Worm (Caenorhabditis elegans) whole organism, L4/young adult: ENCODE results near the gene glb-12.

Source experiments
- W03F9.2 ChIP-seq: fragments of 150-350 bp; optimal IDR thresholded peaks from 2 replicates; lab custom pipeline; 2014; ENCODE audit warnings: missing biosample characterization, missing genetic modification characterization
- dao-5 ChIP-seq: sonication (generic microtip); optimal IDR thresholded peaks from 2 replicates; lab custom pipeline; 2016; ENCODE audit warnings: missing genotype, missing genetic modification characterization, moderate library complexity, missing compliant biosample characterization
- him-1 ChIP-seq: sonication (generic microtip); optimal IDR thresholded peaks from 2 replicates; lab custom pipeline; 2016; ENCODE audit warnings: missing genotype, missing genetic modification reagents, missing genetic modification characterization, missing compliant biosample characterization

Gene glb-12

DNA sequence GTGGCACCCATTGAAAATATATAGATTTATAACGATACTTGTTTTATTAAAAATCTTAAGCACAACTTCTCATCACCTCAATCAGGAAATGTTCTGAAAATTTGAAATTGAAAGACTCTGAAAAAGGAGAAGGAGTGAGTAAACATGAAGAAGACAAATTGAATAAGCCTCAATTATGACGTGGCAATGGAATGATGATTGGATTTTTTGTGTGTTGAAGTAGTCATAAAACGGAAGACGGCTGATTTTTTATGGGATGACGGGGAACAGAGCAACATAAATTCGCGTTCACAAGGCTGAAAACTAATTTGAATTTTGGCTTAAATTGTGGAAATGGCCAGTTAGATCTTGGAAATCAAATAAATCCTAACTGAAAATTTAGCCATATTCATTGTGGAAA, at the start of gene glb-12:
TSS of gene glb-12 (minus strand) at position 101 of the 400 bp plus-strand sequence.
- TF ChIP-seq dao-5 (tag; lab: Kevin White, UChicago) (no peak), him-1 (no peak), W03F9.2 (tag; lab: Kevin White, UChicago) (no peak)

DNA sequence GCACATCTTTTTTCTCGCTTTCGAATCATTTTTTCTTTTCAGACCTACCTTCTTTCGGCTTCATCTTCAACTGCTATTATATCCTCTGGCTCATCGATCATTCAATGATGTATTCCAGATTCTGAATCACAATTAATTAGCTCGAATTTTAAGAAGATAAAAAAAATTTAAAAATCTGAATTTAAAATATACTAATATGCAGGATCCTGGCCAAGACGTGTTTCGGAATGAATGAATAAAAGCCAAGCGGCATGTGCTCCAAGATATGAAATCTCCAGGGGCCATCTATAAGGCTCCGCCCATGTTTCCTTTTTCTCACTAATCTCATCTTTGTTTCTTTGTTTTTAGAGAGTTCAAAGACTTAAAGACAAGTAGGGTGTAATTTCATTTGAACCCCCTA, 46.6 kb upstream of the glb-12 start, which contains the start of gene mpz-1:
TSS of gene mpz-1 (minus strand) at position 101 of the 400 bp plus-strand sequence.
- TF ChIP-seq him-1 = no peak
- no peak for TF ChIP-seq dao-5 (tag; lab: Kevin White, UChicago)
- no peak for TF ChIP-seq W03F9.2 (tag; lab: Kevin White, UChicago)

DNA sequence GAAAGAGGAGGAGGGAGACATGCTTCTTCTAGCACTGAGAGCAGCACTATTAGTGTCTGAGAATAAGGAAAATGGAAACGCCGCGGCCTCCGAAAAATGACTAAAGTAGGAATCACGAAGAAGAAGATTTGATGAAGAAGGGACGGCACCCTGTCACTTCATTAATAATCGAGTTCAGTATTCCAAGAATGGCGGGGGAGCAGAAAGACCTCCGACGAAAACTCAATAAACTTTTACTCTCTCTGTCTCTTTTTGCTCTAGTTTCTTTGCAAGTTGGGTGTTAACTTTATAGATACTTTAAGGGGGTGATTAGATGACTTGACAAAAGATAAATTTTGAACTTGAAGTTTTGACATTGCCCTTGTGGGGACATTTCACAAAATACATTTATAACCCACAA, 37.8 kb upstream of the glb-12 start:
- TF ChIP-seq dao-5 (tag; lab: Kevin White, UChicago) (no peak), him-1 (no peak), W03F9.2 (tag; lab: Kevin White, UChicago) (no peak)

DNA sequence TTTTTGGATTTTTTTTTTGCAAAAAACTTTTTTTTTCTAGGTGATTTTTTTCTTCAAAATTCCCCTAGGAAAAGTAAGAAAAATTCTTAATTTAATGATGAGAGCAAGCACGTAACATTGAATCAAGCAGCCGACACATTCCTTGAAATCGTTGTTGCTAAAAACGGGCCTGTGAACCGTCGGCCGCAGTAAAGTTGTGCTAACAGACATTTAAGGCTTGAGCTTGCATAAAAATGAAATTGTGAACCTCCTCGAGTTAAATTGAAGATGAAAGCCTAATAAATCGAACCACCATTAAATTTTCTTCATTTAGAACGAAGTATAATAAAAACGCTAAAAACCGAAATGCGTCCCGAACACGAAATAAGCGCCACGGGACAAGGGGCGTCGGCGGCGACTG, 36.5 kb upstream of the glb-12 start:
- TF ChIP-seq him-1 (no peak), dao-5 (tag; lab: Kevin White, UChicago) (no peak), W03F9.2 (tag; lab: Kevin White, UChicago) (no peak)

DNA sequence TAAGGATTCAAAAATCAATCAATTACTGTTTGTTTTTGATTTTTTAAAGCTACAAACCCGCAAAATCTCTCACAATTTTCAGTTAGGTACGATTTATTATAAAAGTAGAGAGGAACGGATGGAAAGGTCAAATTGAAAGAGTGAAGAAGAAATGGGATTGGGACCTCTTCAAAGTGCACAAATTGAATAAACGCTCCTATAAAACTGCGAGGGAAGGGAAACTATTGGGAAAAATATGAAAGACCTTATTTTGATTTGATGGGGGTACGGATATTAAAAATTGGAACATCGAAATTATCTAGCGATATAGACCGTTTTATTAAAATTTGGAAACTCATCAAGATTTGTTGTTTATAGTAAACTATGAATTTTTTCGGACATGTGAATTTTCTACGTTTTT, 35.3 kb upstream of the glb-12 start:
- no peak for TF ChIP-seq him-1
- TF ChIP-seq W03F9.2 (tag; lab: Kevin White, UChicago) = no peak
- no peak for TF ChIP-seq dao-5 (tag; lab: Kevin White, UChicago)

DNA sequence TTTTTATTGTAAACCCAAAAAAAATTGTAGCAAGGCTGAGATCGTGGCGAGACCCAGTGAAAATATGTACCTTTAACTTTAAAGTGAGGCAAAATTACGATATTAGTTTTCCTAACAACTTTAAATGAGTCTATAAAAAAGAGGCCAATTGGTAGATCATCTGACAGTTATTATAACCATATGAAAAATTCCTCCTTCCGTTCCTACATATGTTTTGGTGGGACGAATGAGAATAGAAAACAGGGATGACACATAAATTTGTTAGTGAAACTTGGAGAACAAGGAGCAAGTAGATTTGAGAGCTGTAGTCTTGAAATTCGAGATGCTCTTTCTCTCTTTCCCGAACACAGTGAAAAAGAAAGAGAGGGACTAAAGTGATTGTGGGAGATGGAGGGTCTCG, 33.8 kb upstream of the glb-12 start:
- TF ChIP-seq him-1 (no peak), W03F9.2 (tag; lab: Kevin White, UChicago) (no peak), dao-5 (tag; lab: Kevin White, UChicago) (no peak)

DNA sequence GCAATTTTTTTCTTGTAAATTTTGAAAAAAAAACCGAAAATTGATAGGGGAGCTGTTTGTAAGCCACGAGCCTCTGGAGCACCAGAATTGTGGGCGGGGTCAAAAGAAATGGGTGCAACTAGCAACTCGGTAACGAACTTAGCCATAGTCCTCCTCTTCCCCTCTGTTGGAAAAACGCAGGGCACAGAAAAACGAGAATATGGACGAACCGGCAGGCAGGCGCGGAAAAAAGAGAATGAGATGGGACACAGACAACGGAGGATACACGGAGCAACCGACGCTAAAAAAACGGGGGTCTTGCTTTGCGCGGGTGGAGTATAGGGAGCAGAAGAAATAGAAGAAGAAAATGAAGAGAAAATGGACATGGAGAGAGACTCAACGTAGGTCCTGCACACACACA, 30.2 kb upstream of the glb-12 start:
- TF ChIP-seq dao-5 (tag; lab: Kevin White, UChicago) (no peak), him-1 (peak; percentile 65)

DNA sequence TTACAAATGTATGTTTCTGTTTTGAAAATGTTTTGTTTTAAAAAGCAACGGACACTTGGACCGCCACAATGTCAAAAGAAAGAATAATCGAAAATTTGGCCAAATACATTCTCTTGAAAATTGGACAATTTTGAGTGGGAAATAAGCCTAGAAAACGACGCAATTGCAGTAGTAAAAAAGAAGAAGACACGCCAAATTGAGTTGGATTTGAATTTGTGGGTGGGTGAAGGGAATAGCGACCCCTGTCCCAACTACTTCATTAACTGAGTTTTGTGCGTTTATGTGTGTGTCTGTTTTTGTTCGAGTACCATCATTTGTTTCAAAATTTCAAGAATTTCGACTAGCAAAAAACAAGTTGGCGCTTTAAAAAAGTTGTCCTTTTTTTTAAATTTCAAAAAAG, 29.3 kb upstream of the glb-12 start:
- TF ChIP-seq W03F9.2 (tag; lab: Kevin White, UChicago) (no peak), dao-5 (tag; lab: Kevin White, UChicago) (no peak), him-1 (no peak)

DNA sequence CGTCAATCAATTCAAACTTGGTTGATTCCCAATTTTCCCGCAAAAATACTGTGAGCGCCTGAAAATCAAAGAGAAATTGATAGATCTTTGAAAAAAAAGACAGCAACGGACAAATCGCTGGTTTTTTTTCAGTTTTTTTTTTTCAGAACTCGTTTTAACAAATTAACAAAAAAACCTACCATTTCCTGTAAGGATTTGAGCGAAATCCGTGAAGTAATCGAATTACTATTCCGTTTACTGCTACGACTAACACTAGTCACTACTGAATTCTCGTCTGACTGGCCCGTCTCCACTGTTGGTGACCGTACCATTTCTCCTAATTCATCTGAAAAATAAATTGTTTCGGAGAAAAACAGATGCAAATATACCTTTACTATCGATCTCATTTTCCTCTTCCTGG, 28.0 kb upstream of the glb-12 start:
- TF ChIP-seq W03F9.2 (tag; lab: Kevin White, UChicago) (no peak), dao-5 (tag; lab: Kevin White, UChicago) (no peak), him-1 (no peak)

DNA sequence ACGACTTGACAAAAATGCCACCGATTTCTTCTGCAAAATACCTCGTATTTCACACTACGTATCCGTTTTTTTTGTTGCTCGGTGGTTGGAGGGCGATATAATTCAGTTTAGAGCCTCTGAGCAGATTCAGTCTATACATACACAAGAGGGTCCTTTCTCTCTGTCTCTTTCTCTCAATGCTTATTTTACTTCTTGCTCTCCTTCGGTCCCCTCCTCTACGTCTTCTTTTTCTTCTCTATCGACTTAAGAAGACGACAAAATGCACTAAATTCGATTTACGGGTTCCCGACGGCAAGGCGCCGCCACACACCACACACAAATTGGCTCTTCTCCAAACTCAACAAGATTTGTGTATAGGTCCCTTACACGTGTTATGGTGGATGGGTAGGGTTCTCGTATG, 27.5 kb upstream of the glb-12 start:
- no peak for TF ChIP-seq dao-5 (tag; lab: Kevin White, UChicago)

DNA sequence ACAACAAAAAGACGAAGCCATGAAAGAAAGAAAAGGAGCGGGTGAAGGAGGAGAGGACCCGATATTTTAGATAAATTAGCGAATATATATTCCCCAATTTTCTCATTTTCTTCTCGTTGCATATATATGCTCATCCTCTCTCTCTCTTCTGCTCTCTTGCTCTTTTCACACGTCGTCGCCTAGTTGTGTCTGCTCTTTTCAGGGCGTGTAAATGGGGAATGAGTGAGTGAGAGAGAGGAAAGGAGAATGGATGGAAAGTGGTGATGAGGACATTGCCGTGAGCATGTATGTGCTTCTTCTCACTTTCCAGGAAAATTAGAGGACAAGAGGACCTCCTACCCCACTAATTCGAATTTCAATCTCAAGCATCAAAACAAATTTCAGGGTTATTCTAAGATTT, 24.0 kb upstream of the glb-12 start:
- no peak for TF ChIP-seq dao-5 (tag; lab: Kevin White, UChicago)
- no peak for TF ChIP-seq him-1
- no peak for TF ChIP-seq W03F9.2 (tag; lab: Kevin White, UChicago)

DNA sequence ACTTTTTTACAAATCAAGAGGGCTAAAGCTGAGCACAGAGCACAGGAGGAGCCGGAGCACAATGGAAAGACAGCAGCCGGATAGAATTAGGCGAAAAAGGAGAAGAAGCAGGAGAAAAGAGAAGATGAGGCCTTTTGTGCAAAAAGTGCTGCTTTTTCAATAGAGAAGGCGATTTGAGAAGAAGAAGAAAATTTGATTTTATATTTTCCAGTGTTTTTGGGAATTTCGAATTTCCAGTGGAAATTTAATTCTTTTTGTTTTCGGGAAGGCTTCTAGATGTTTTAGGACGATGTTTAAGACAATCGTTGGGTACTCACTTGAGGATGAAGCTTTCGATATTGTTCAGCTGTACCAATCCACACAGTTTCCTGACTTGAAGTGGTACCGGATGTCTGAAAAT, 22.2 kb upstream of the glb-12 start:
- TF ChIP-seq dao-5 (tag; lab: Kevin White, UChicago) (no peak), him-1 (no peak), W03F9.2 (tag; lab: Kevin White, UChicago) (no peak)

DNA sequence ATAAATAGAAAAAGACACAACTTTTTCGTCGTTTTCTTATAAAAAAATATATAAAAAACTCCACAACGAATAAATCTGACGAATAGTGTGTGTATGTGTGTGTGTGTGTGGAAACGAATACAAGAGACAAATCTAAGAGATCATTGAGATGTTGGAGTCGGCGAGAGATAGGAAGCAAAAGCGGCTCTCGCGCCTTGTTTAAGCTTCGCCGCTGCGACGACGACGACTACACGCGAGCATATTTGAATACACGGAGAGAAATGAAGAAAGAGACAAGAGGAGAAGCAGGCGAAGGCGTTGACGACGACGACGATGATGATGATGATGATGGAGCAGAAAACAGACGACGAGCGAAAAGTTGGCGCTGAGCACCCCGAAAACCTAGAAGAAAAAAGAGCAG, 13.3 kb upstream of the glb-12 start:
- TF ChIP-seq him-1 (peak; percentile 0), dao-5 (tag; lab: Kevin White, UChicago) (no peak), W03F9.2 (tag; lab: Kevin White, UChicago) (no peak)

DNA sequence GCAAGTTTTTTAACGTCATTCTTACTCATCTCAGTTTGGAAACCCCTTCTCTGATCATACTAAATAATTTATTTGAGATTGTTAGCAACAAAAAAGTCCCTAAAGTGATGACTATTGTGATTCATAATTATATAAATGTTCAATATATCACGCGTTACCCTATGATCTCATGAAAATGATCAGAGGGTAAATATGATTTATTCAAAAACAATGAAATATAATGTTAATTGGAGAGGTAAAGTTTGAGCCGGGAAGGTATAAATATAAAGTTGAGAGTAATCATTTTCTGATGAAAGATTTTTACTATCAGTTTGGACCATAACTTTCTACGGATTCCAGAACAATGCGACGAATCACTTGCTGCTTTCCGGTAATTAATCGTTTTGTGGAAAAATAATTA, 5.6 kb upstream of the glb-12 start, which contains the start of gene C52A11.3:
TSS of gene C52A11.3 (plus strand) at position 301 of the 400 bp plus-strand sequence.
- TF ChIP-seq W03F9.2 (tag; lab: Kevin White, UChicago) (no peak), him-1 (no peak), dao-5 (tag; lab: Kevin White, UChicago) (no peak)

DNA sequence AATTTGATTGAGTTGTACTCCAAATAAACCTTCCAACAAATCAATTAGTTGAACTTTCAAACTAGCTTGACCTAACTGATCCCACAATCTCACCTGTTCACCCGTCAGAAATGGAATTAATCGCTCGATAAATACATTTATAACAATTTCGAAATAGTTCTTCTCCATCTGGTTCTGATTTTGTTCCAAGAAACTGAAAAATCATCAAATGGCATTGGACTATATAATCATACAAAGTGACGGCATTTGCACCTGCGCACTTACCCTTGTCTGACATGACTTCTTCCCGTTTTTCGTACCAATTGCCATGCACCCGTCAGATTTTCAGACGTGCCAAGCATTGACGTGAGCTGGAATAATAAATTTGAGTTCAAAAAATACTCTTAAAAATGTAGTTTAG, 750 bp downstream of the glb-12 start:
- TF ChIP-seq dao-5 (tag; lab: Kevin White, UChicago) (no peak), him-1 (no peak), W03F9.2 (tag; lab: Kevin White, UChicago) (no peak)

DNA sequence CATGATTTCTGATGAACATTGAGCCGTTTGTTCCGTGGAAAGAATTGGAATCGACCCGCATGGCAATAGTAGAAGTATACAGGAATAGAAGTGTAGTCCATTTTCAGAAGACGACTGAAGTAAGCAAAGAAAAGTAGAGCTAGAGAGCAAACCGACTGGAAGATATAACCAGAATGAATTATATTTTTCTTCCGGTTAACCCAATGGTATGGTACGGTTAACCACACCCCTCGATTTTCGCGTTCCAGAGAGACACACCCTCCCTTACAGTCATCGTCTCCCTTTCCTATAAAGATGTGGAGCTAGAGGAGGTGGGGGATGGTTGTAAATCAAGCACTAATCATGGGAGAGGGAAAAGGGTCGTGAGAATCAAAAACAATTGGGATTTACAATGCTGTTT, 8.4 kb downstream of the glb-12 start, which contains the start of gene C09G5.14:
TSS of gene C09G5.14 (minus strand) at position 101 of the 400 bp plus-strand sequence.
- TF ChIP-seq dao-5 (tag; lab: Kevin White, UChicago) (no peak), him-1 (no peak), W03F9.2 (tag; lab: Kevin White, UChicago) (no peak)
